Fruit fly (Drosophila melanogaster): Measurements from ENCODE around the gene MFS10.
A peak's percentile ranks its signal among the peaks of the same experiment; 100 is the strongest.

MFS10 gene

dm6 chrX:13136939-13137697 is 8.3 kb downstream of the MFS10 start (continued):
- TF ChIP-seq Gsc (GFP tag; IDR thresholded peaks at IDR 0.05) = no peak
- no peak for TF ChIP-seq pho (GFP tag; optimal IDR thresholded peaks at IDR 0.05)
- TF ChIP-seq run (tag; optimal IDR thresholded peaks at IDR 0.05) = no peak
- no peak for TF ChIP-seq Ets97D (GFP tag; optimal IDR thresholded peaks at IDR 0.05)
- TF ChIP-seq NfI (GFP tag; optimal IDR thresholded peaks at IDR 0.05) = no peak
- TF ChIP-seq CG17361 (GFP tag; IDR thresholded peaks at IDR 0.05) = peak; percentile 42; the same call in 2 of the 3 replicates
- TF ChIP-seq slbo (GFP tag; IDR thresholded peaks at IDR 0.05) = no peak
- TF ChIP-seq Med (GFP tag) = peak; percentile 90
- TF ChIP-seq ab (GFP tag; optimal IDR thresholded peaks at IDR 0.05) = no peak
- TF ChIP-seq HLH3B (GFP tag; IDR thresholded peaks at IDR 0.05) = peak; percentile 77
- no peak for TF ChIP-seq ham (GFP tag; IDR thresholded peaks at IDR 0.05)
- TF ChIP-seq CG2199 (GFP tag; IDR thresholded peaks at IDR 0.05) = 0 out of 3 replicates have a peak, but pooled peaks have one; percentile 25
- TF ChIP-seq Xbp1 (GFP tag; optimal IDR thresholded peaks at IDR 0.05) = peak; percentile 41
- TF ChIP-seq nau (GFP tag; optimal IDR thresholded peaks at IDR 0.05) = no peak
- TF ChIP-seq CG10274 (GFP tag; optimal IDR thresholded peaks at IDR 0.05) = no peak
- TF ChIP-seq CG14014 (GFP tag; IDR thresholded peaks at IDR 0.05) = peak; percentile 32; the same call in 1 of the 2 replicates
- no peak for TF ChIP-seq CG7786 (GFP tag; optimal IDR thresholded peaks at IDR 0.05)
- TF ChIP-seq mld (GFP tag; IDR thresholded peaks at IDR 0.05; ENCODE audit: partially characterized antibody) = no peak
- no peak for TF ChIP-seq nerfin-2 (GFP tag; IDR thresholded peaks at IDR 0.05; ENCODE audit: partially characterized antibody)
- no peak for TF ChIP-seq chinmo (GFP tag; IDR thresholded peaks at IDR 0.05; ENCODE audit: partially characterized antibody)
- TF ChIP-seq CG6689 (GFP tag; IDR thresholded peaks at IDR 0.05) = peak; percentile 70
- no peak for TF ChIP-seq jing (GFP tag; optimal IDR thresholded peaks at IDR 0.05)
- no peak for TF ChIP-seq CG9817 (tag; optimal IDR thresholded peaks at IDR 0.05)
- no peak for TF ChIP-seq emc (GFP tag; optimal IDR thresholded peaks at IDR 0.05)
- TF ChIP-seq ATbp (GFP tag; optimal IDR thresholded peaks at IDR 0.05) = peak; percentile 69
- peak; percentile 27 for TF ChIP-seq Nf-YC (tag; optimal IDR thresholded peaks at IDR 0.05)
- no peak for TF ChIP-seq gsb (GFP tag; IDR thresholded peaks at IDR 0.05)
- peak; percentile 38 for TF ChIP-seq fd96Cb (tag; optimal IDR thresholded peaks at IDR 0.05)
- TF ChIP-seq wor (GFP tag; IDR thresholded peaks at IDR 0.05) = peak; percentile 70
- TF ChIP-seq CG8359 (GFP tag; optimal IDR thresholded peaks at IDR 0.05; ENCODE audit: borderline replicate concordance) = no peak
- TF ChIP-seq CG13424 (tag; optimal IDR thresholded peaks at IDR 0.05) = peak; percentile 50
- TF ChIP-seq D (optimal IDR thresholded peaks at IDR 0.05) = no peak
- TF ChIP-seq D (GFP tag; optimal IDR thresholded peaks at IDR 0.05) = peak; percentile 38
- TF ChIP-seq CG12769 (tag; optimal IDR thresholded peaks at IDR 0.05) = no peak
- peak in 1 of 2 experiments; percentile 45 for TF ChIP-seq Eip74EF (GFP tag; optimal IDR thresholded peaks at IDR 0.05)
- peak; percentile 64 for TF ChIP-seq onecut (GFP tag; IDR thresholded peaks at IDR 0.05)
- TF ChIP-seq Side (GFP tag; optimal IDR thresholded peaks at IDR 0.05) = no peak
- TF ChIP-seq pzg (GFP tag; optimal IDR thresholded peaks at IDR 0.05) = no peak
- TF ChIP-seq bab2 (GFP tag; optimal IDR thresholded peaks at IDR 0.05) = peak; percentile 44
- no peak for TF ChIP-seq CG17612 (GFP tag; IDR thresholded peaks at IDR 0.05)
- TF ChIP-seq Dfd (GFP tag; optimal IDR thresholded peaks at IDR 0.05) = no peak
- peak in 1 of 2 experiments; percentile 60 for TF ChIP-seq Hr51 (GFP tag; optimal IDR thresholded peaks at IDR 0.05)
- TF ChIP-seq CG7556 (GFP tag; optimal IDR thresholded peaks at IDR 0.05) = peak; percentile 39
- peak; percentile 46 for TF ChIP-seq CG8281 (tag; optimal IDR thresholded peaks at IDR 0.05)
- TF ChIP-seq CG30403 (GFP tag; optimal IDR thresholded peaks at IDR 0.05) = peak; percentile 31
- TF ChIP-seq Atf-2 (GFP tag; optimal IDR thresholded peaks at IDR 0.05) = no peak
- TF ChIP-seq Oli (tag; optimal IDR thresholded peaks at IDR 0.05) = peak; percentile 45
- TF ChIP-seq CG32532 (GFP tag; IDR thresholded peaks at IDR 0.05) = no peak; the same call in 1 of the 2 replicates
- TF ChIP-seq Hand (GFP tag; optimal IDR thresholded peaks at IDR 0.05) = no peak

Data from whole organism, embryonic.